Fruit fly (Drosophila melanogaster) whole organism, prepupa: ENCODE results near the gene RhoGAPp190.

Source experiments
- Blimp-1 ChIP-seq: fragments of 200-800 bp; sonication (Bioruptor generic); optimal IDR thresholded peaks from 3 replicates; lab custom pipeline; 2017; ENCODE audit warnings: missing biosample characterization, missing genetic modification characterization, mild to moderate bottlenecking, moderate library complexity, missing genetic modification reagents
- CG10631 ChIP-seq: fragments of 200-800 bp; sonication (Bioruptor generic); optimal IDR thresholded peaks from 2 replicates; lab custom pipeline; 2016; ENCODE audit warnings: missing biosample characterization, missing genetic modification characterization
- CG10669 ChIP-seq: fragments of 200-800 bp; sonication (Bioruptor generic); optimal IDR thresholded peaks from 3 replicates; lab custom pipeline; 2018; ENCODE audit warnings: missing biosample characterization, mild to moderate bottlenecking, missing genetic modification characterization, moderate library complexity
- CG11294 ChIP-seq: fragments of 200-800 bp; sonication (Bioruptor generic); IDR thresholded peaks from 2 replicates; pipeline ENCODE4 v1.3.6; 2022; ENCODE audit warnings: missing biosample characterization, missing genetic modification characterization
- CG1621 ChIP-seq: fragments of 200-800 bp; sonication (Bioruptor generic); optimal IDR thresholded peaks from 3 replicates; lab custom pipeline; 2018; ENCODE audit warnings: missing biosample characterization, mild to moderate bottlenecking, missing genetic modification characterization
- CG16779 ChIP-seq: fragments of 200-800 bp; sonication (Bioruptor generic); optimal IDR thresholded peaks from 3 replicates; lab custom pipeline; 2017; ENCODE audit warnings: missing biosample characterization, mild to moderate bottlenecking, missing genetic modification characterization
- CG3032 ChIP-seq: fragments of 200-800 bp; optimal IDR thresholded peaks from 2 replicates; lab custom pipeline; 2019; ENCODE audit warnings: missing biosample characterization, mild to moderate bottlenecking, missing genetic modification characterization, moderate library complexity
- CG31627 ChIP-seq: fragments of 200-800 bp; sonication (Bioruptor generic); optimal IDR thresholded peaks from 3 replicates; lab custom pipeline; 2016; ENCODE audit warnings: missing biosample characterization, missing genetic modification characterization
- CG32006 ChIP-seq: fragments of 200-800 bp; sonication (Bioruptor generic); optimal IDR thresholded peaks from 3 replicates; lab custom pipeline; 2017; ENCODE audit warnings: missing biosample characterization, mild to moderate bottlenecking, missing genetic modification characterization
- CG34406 ChIP-seq: fragments of 200-800 bp; sonication (Bioruptor generic); optimal IDR thresholded peaks from 3 replicates; lab custom pipeline; 2016; ENCODE audit warnings: missing biosample characterization, missing genetic modification characterization
- CG3919 ChIP-seq: fragments of 200-800 bp; sonication (Bioruptor generic); optimal IDR thresholded peaks from 3 replicates; lab custom pipeline; 2016; ENCODE audit warnings: missing biosample characterization, missing genetic modification characterization
- CG4318 ChIP-seq: fragments of 200-800 bp; sonication (Bioruptor generic); optimal IDR thresholded peaks from 3 replicates; lab custom pipeline; 2017; ENCODE audit warnings: missing biosample characterization, mild to moderate bottlenecking, missing genetic modification characterization
- CG6163 ChIP-seq: fragments of 200-800 bp; sonication (Bioruptor generic); IDR thresholded peaks from 3 replicates; pipeline ENCODE4 v1.3.6; 2022; ENCODE audit warnings: missing biosample characterization, missing genetic modification characterization
- CG6276 ChIP-seq: fragments of 200-800 bp; sonication (Bioruptor generic); optimal IDR thresholded peaks from 2 replicates; lab custom pipeline; 2017; ENCODE audit warnings: missing biosample characterization, mild to moderate bottlenecking, missing genetic modification characterization
- CG6792 ChIP-seq: fragments of 200-800 bp; sonication (Bioruptor generic); optimal IDR thresholded peaks from 3 replicates; lab custom pipeline; 2016; ENCODE audit warnings: missing biosample characterization, missing genetic modification characterization
- CG7368 ChIP-seq: fragments of 200-800 bp; sonication (Bioruptor generic); optimal IDR thresholded peaks from 3 replicates; lab custom pipeline; 2016; ENCODE audit warnings: missing biosample characterization, missing genetic modification characterization
- CG8119 ChIP-seq: fragments of 200-800 bp; sonication (Bioruptor generic); IDR thresholded peaks from 3 replicates; pipeline ENCODE4 v1.3.6; 2022; ENCODE audit warnings: missing biosample characterization, missing genetic modification characterization
- CG8319 ChIP-seq: fragments of 200-800 bp; sonication (Bioruptor generic); optimal IDR thresholded peaks from 3 replicates; lab custom pipeline; 2016; ENCODE audit warnings: missing biosample characterization, missing genetic modification characterization
- CG9139 ChIP-seq: fragments of 200-800 bp; sonication (Bioruptor generic); optimal IDR thresholded peaks from 3 replicates; lab custom pipeline; 2017; ENCODE audit warnings: missing biosample characterization, mild to moderate bottlenecking, missing genetic modification characterization
- Eip75B ChIP-seq: fragments of 200-800 bp; sonication (Bioruptor generic); optimal IDR thresholded peaks from 3 replicates; lab custom pipeline; 2016; ENCODE audit warnings: missing biosample characterization, missing genetic modification characterization
- Eip78C ChIP-seq: fragments of 200-800 bp; sonication (Bioruptor generic); peaks from one replicate; lab custom pipeline; 2016; ENCODE audit warnings: missing biosample characterization, missing genetic modification characterization
- Eip93F ChIP-seq: fragments of 200-800 bp; sonication (Bioruptor generic); optimal IDR thresholded peaks from 2 replicates; lab custom pipeline; 2016; ENCODE audit warnings: missing biosample characterization, mild to moderate bottlenecking, missing genetic modification characterization
- Ets96B ChIP-seq: fragments of 200-800 bp; optimal IDR thresholded peaks from 2 replicates; lab custom pipeline; 2019; ENCODE audit warnings: missing biosample characterization, mild to moderate bottlenecking, missing genetic modification characterization, moderate library complexity
- Gug ChIP-seq: fragments of 200-800 bp; sonication (Bioruptor generic); IDR thresholded peaks from 2 replicates; pipeline ENCODE4 v1.3.6; 2022; ENCODE audit warnings: missing biosample characterization, missing genetic modification characterization
- Hr38 ChIP-seq: sonication (Bioruptor generic); optimal IDR thresholded peaks from 2 replicates; lab custom pipeline; 2016; ENCODE audit warnings: missing biosample characterization, missing genetic modification characterization
- Hr39 ChIP-seq: fragments of 200-800 bp; sonication (Bioruptor generic); optimal IDR thresholded peaks from 2 replicates; lab custom pipeline; 2016; ENCODE audit warnings: missing biosample characterization, missing genetic modification characterization
- Lpt ChIP-seq: fragments of 200-800 bp; sonication (Bioruptor generic); optimal IDR thresholded peaks from 3 replicates; lab custom pipeline; 2016; ENCODE audit warnings: missing biosample characterization, missing genetic modification characterization
- Met ChIP-seq: fragments of 200-800 bp; sonication (Bioruptor generic); optimal IDR thresholded peaks from 3 replicates; lab custom pipeline; 2016; ENCODE audit warnings: missing biosample characterization, missing genetic modification characterization
- OdsH ChIP-seq: fragments of 200-800 bp; sonication (Bioruptor generic); optimal IDR thresholded peaks from 3 replicates; lab custom pipeline; 2016; ENCODE audit warnings: missing biosample characterization, missing genetic modification characterization
- Smox ChIP-seq: fragments of 200-800 bp; sonication (Bioruptor generic); optimal IDR thresholded peaks from 3 replicates; lab custom pipeline; 2016; ENCODE audit warnings: missing biosample characterization, missing genetic modification characterization
- Sox14 ChIP-seq: fragments of 200-800 bp; sonication (Bioruptor generic); optimal IDR thresholded peaks from 3 replicates; lab custom pipeline; 2016; ENCODE audit warnings: missing biosample characterization, missing genetic modification characterization
- Sox15 ChIP-seq: fragments of 200-800 bp; sonication (Bioruptor generic); optimal IDR thresholded peaks from 3 replicates; lab custom pipeline; 2016; ENCODE audit warnings: missing biosample characterization, missing genetic modification characterization
- achi ChIP-seq: fragments of 200-800 bp; sonication (Bioruptor generic); optimal IDR thresholded peaks from 3 replicates; lab custom pipeline; 2016; ENCODE audit warnings: missing biosample characterization, missing genetic modification characterization
- cyc ChIP-seq: fragments of 200-800 bp; sonication (Bioruptor generic); optimal IDR thresholded peaks from 3 replicates; lab custom pipeline; 2016; ENCODE audit warnings: missing biosample characterization, missing genetic modification characterization
- dac ChIP-seq: fragments of 200-800 bp; sonication (Bioruptor generic); optimal IDR thresholded peaks from 2 replicates; lab custom pipeline; 2017; ENCODE audit warnings: missing biosample characterization, mild to moderate bottlenecking, missing genetic modification characterization
- esn ChIP-seq: fragments of 200-800 bp; sonication (Bioruptor generic); optimal IDR thresholded peaks from 2 replicates; lab custom pipeline; 2016; ENCODE audit warnings: missing biosample characterization, mild to moderate bottlenecking, missing genetic modification characterization, moderate library complexity
- fd85E ChIP-seq: fragments of 200-800 bp; sonication (Bioruptor generic); optimal IDR thresholded peaks from 3 replicates; lab custom pipeline; 2016; ENCODE audit warnings: missing biosample characterization, missing genetic modification characterization
- fkh ChIP-seq: fragments of 200-800 bp; sonication (Bioruptor generic); optimal IDR thresholded peaks from 3 replicates; lab custom pipeline; 2017; ENCODE audit warnings: missing biosample characterization, mild to moderate bottlenecking, missing genetic modification characterization, moderate library complexity
- lz ChIP-seq: fragments of 200-800 bp; sonication (Bioruptor generic); optimal IDR thresholded peaks from 3 replicates; lab custom pipeline; 2016; ENCODE audit warnings: missing biosample characterization, missing genetic modification characterization
- net ChIP-seq: fragments of 200-800 bp; sonication (Bioruptor generic); optimal IDR thresholded peaks from 3 replicates; lab custom pipeline; 2016; ENCODE audit warnings: missing biosample characterization, missing genetic modification characterization
- pdm3 ChIP-seq: fragments of 200-800 bp; sonication (Bioruptor generic); optimal IDR thresholded peaks from 3 replicates; lab custom pipeline; 2016; ENCODE audit warnings: missing biosample characterization, missing genetic modification characterization
- salr ChIP-seq, 2 experiments: fragments of 200-800 bp; sonication (Bioruptor generic); optimal IDR thresholded peaks; 3 replicates each; lab custom pipeline; 2016 to 2018; ENCODE audit warnings: missing biosample characterization in 2 of 2, missing genetic modification characterization in 2 of 2, mild to moderate bottlenecking in 1 of 2
- ss ChIP-seq, 2 experiments: fragments of 200-800 bp; sonication (Bioruptor generic); optimal IDR thresholded peaks; 2 replicates in 1 of 2; 3 replicates in 1 of 2; lab custom pipeline; 2017 to 2018; ENCODE audit warnings: mild to moderate bottlenecking in 2 of 2, missing biosample characterization in 2 of 2, missing genetic modification characterization in 2 of 2, moderate library complexity in 1 of 2
- svp ChIP-seq: fragments of 200-800 bp; sonication (Bioruptor generic); peaks from one replicate; lab custom pipeline; 2016; ENCODE audit warnings: missing biosample characterization, missing genetic modification characterization
- topi ChIP-seq: fragments of 200-800 bp; sonication (Bioruptor generic); optimal IDR thresholded peaks from 3 replicates; lab custom pipeline; 2016; ENCODE audit warnings: missing biosample characterization, missing genetic modification characterization
- vri ChIP-seq: fragments of 200-800 bp; sonication (Bioruptor generic); optimal IDR thresholded peaks from 3 replicates; lab custom pipeline; 2016; ENCODE audit warnings: missing biosample characterization, mild to moderate bottlenecking, missing genetic modification characterization

The RhoGAPp190 gene

DNA sequence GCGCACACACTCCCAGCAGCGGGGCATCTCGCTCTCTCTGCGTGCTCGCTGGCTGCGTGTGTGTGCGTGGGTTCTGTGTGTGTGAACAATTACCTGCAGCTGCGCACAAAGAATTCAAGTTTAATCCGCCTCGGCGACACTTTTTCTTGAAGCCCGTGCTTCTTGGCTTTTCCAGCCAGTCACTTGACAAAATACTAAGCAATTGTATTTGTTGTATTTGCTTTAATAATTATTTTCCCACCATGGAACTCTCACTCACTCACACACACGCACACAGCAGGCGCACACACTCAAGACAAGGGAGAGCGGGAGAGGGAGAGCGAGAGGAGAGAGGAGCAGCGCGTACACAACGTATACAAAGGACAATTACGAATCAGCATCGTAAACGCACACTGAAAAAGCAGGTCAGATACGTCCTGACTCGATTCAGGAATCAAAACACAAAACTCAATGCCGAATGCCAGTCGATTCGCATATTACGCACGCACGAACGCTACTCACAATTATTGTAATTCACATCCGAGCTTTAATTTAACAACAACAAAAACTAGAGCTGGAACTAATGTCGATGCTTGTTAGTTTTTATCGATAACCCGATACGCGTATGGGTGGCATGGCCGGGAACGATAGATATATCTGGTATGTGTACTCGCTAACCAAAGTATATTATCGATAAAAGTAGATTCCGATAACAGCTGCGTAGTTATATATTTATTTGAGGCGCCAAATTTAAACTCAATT is at the start of gene RhoGAPp190:
TSS of gene RhoGAPp190 (minus strand) at position 565 of the 741 bp plus-strand sequence.
- TF ChIP-seq CG34406 (GFP tag; lab: Kevin White, UChicago) (no peak), CG10669 (GFP tag; lab: Kevin White, UChicago) (no peak), Sox14 (GFP tag; lab: Kevin White, UChicago) (peak; percentile 42), CG9139 (GFP tag; lab: Kevin White, UChicago) (no peak), net (GFP tag; lab: Kevin White, UChicago) (peak; percentile 3), CG16779 (tag; lab: Kevin White, UChicago) (no peak), CG6163 (GFP tag; lab: Robert Waterston, UW) (no peak), CG31627 (GFP tag; lab: Kevin White, UChicago) (no peak), CG6276 (GFP tag; lab: Kevin White, UChicago) (no peak), achi (no peak), Eip75B (GFP tag; lab: Kevin White, UChicago) (no peak), ss (GFP tag; optimal IDR thresholded peaks at IDR 0.05; lab: Kevin White, UChicago) (peak in 1 of 2 experiments; percentile 41), Lpt (GFP tag; lab: Kevin White, UChicago) (no peak), Hr39 (GFP tag; lab: Kevin White, UChicago) (no peak), CG8319 (no peak), Sox15 (no peak), CG11294 (GFP tag; lab: Robert Waterston, UW) (no peak), CG3919 (no peak), CG3032 (no peak), svp (GFP tag; lab: Kevin White, UChicago) (no peak), Eip78C (peak; percentile 28), Gug (GFP tag; lab: Robert Waterston, UW) (no peak)
- TF ChIP-seq, all 60 proteins: peak for 4

DNA sequence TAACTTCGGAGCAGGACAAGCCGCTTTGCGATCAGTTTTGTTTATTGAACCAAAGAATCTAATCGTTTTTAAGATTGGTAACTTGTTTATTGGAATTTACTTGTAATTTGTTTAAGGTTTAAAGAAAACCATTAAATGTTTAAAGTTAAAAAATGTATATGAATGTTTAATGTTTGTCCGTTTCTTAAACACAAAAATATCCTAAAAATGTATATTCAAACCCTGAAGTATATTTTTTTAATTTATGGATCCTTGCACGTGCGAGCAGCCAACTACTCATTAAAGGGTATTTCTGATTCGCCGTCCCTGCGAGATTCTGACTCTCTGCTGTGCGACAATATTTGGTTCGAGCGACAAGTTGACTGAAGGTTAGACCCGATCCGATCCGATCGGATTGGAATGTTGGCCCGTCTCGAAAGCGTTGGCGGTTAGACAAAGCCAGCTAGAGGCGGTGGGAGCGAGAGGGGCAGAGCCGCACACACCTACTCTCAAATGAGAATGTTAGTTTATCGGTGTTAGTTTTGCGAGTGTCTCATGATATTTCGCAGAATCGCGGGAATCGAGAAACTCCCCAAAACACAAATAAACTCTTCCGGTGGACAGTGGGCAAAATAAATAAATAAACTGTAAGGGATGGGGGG is 46.6 kb upstream of the RhoGAPp190 start:
- no peak for TF ChIP-seq Hr38
- peak; percentile 86 for TF ChIP-seq CG34406 (GFP tag; lab: Kevin White, UChicago)
- peak; percentile 79 for TF ChIP-seq Eip93F (GFP tag; lab: Kevin White, UChicago)
- TF ChIP-seq CG6163 (GFP tag; lab: Robert Waterston, UW) = peak; percentile 74; the same call in 2 of the 3 replicates
- peak; percentile 80 for TF ChIP-seq dac (GFP tag; lab: Kevin White, UChicago)
- peak; percentile 80 for TF ChIP-seq Blimp-1
- TF ChIP-seq pdm3 (GFP tag; lab: Kevin White, UChicago) = peak; percentile 92
- peak; percentile 93 for TF ChIP-seq lz
- peak; percentile 57 for TF ChIP-seq fd85E (GFP tag; lab: Kevin White, UChicago)
- peak; percentile 87 for TF ChIP-seq OdsH (GFP tag; lab: Kevin White, UChicago)
- peak; percentile 83 for TF ChIP-seq Ets96B
- TF ChIP-seq CG7368 = peak; percentile 76
- TF ChIP-seq fkh (GFP tag; lab: Kevin White, UChicago) = peak; percentile 70
- TF ChIP-seq CG6792 (GFP tag; lab: Kevin White, UChicago) = peak; percentile 88
- TF ChIP-seq CG4318 (GFP tag; lab: Kevin White, UChicago) = peak; percentile 84
- peak; percentile 77 for TF ChIP-seq vri (GFP tag; lab: Kevin White, UChicago)
- peak; percentile 89 for TF ChIP-seq CG8119
- TF ChIP-seq CG6276 (GFP tag; lab: Kevin White, UChicago) = peak; percentile 92
- peak; percentile 97 for TF ChIP-seq svp (GFP tag; lab: Kevin White, UChicago)
- TF ChIP-seq Eip78C = peak; percentile 98
- peak; percentile 90 for TF ChIP-seq net (GFP tag; lab: Kevin White, UChicago)
- TF ChIP-seq achi = peak; percentile 88
- TF ChIP-seq CG10631 (GFP tag; lab: Kevin White, UChicago) = peak; percentile 87
- peak; percentile 89 to 92 for TF ChIP-seq ss (GFP tag; optimal IDR thresholded peaks at IDR 0.05; lab: Kevin White, UChicago)
- peak; percentile 94 for TF ChIP-seq esn (GFP tag; lab: Kevin White, UChicago)
- TF ChIP-seq CG31627 (GFP tag; lab: Kevin White, UChicago) = peak; percentile 88
- peak; percentile 94 for TF ChIP-seq topi (GFP tag; lab: Kevin White, UChicago)
- TF ChIP-seq CG3919 = peak; percentile 85
- peak; percentile 64 for TF ChIP-seq CG1621
- peak; percentile 68; the same call in 1 of the 2 replicates for TF ChIP-seq CG11294 (GFP tag; lab: Robert Waterston, UW)
- peak; percentile 76 for TF ChIP-seq Sox15
- TF ChIP-seq Smox (GFP tag; lab: Kevin White, UChicago) = peak; percentile 90
- peak; percentile 86 for TF ChIP-seq CG10669 (GFP tag; lab: Kevin White, UChicago)
- peak; percentile 85 for TF ChIP-seq cyc
- peak; percentile 93 for TF ChIP-seq Met
- peak; percentile 58 to 87 for TF ChIP-seq salr (GFP tag; optimal IDR thresholded peaks at IDR 0.05; lab: Kevin White, UChicago)
- TF ChIP-seq CG32006 (GFP tag; lab: Kevin White, UChicago) = peak; percentile 95
